Worm (Caenorhabditis elegans): ENCODE measurements around the gene crn-2.

The crn-2 gene

DNA sequence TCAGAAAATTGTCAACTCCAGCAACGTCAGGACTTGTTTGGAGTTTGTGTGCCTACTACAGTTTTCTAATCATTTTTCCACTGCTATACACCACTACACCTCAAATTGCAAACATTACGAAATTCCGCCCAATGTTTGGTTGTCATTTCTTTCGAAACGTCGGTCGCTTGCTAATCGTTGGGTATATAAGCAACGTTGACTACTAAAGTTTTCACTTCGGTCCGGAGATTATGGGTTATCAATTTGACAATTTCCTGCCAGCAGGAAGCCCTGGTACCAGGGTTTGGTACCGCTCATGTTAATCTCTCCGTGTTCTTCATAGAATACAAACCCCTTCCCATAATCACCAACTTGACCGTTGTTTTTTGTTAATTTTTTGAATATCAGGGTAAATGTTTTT is 18.4 kb upstream of the crn-2 start:
- TF ChIP-seq rbr-2 (tag; optimal IDR thresholded peaks at IDR 0.05): peak; percentile 36
- no peak for TF ChIP-seq attf-4 (tag; optimal IDR thresholded peaks at IDR 0.05)
- TF ChIP-seq pha-4 (GFP tag; IDR thresholded peaks at IDR 0.05): no peak; the same call in 1 of the 2 replicates
- TF ChIP-seq pha-4 (tag; optimal IDR thresholded peaks at IDR 0.05): peak; percentile 61
- 0 out of 2 replicates have a peak, but pooled peaks have one; percentile 56 for TF ChIP-seq daf-19 (GFP tag; conservative IDR thresholded peaks at IDR 0.05)
- TF ChIP-seq nhr-77 (tag; optimal IDR thresholded peaks at IDR 0.05): peak; percentile 25
- no peak for TF ChIP-seq ceh-44 (GFP tag; IDR thresholded peaks at IDR 0.05)
- TF ChIP-seq mxl-3 (GFP tag; optimal IDR thresholded peaks at IDR 0.05): peak; percentile 35
- TF ChIP-seq T20F7.1 (GFP tag; optimal IDR thresholded peaks at IDR 0.05): peak; percentile 45
- TF ChIP-seq nhr-28 (tag; optimal IDR thresholded peaks at IDR 0.05): peak; percentile 98
- no peak for TF ChIP-seq ceh-20 (GFP tag; IDR thresholded peaks at IDR 0.05)
- peak; percentile 54 for TF ChIP-seq lin-38 (GFP tag; IDR thresholded peaks at IDR 0.05)
- peak; percentile 64; the same call in 1 of the 2 replicates for TF ChIP-seq lin-1 (GFP tag; IDR thresholded peaks at IDR 0.05)
- peak; percentile 55 for TF ChIP-seq nhr-48 (tag; optimal IDR thresholded peaks at IDR 0.05)
- peak; percentile 58 for TF ChIP-seq ztf-7 (tag; optimal IDR thresholded peaks at IDR 0.05)
- no peak for TF ChIP-seq dmd-9 (GFP tag; IDR thresholded peaks at IDR 0.05)
- no peak for TF ChIP-seq Y75B8A.6 (GFP tag; IDR thresholded peaks at IDR 0.05)
- peak; percentile 91 for TF ChIP-seq snpc-4 (tag; optimal IDR thresholded peaks at IDR 0.05)
- TF ChIP-seq dpl-1 (GFP tag; optimal IDR thresholded peaks at IDR 0.05): peak; percentile 47
- TF ChIP-seq aha-1 (tag): peak; percentile 98
- peak; percentile 80 for TF ChIP-seq T26A8.4 (GFP tag; IDR thresholded peaks at IDR 0.05)
- TF ChIP-seq egl-43 (GFP tag; IDR thresholded peaks at IDR 0.05): 0 out of 2 replicates have a peak, but pooled peaks have one; percentile 63
- TF ChIP-seq mes-2 (tag; optimal IDR thresholded peaks at IDR 0.05; ENCODE audit: poor library complexity, severe bottlenecking): peak; percentile 57
- no peak for TF ChIP-seq egl-27 (tag; optimal IDR thresholded peaks at IDR 0.05)
- TF ChIP-seq mep-1 (tag; optimal IDR thresholded peaks at IDR 0.05): peak; percentile 61
- TF ChIP-seq F26F4.8 (GFP tag; conservative IDR thresholded peaks at IDR 0.05): no peak
- TF ChIP-seq ceh-62 (tag; optimal IDR thresholded peaks at IDR 0.05): no peak
- peak; percentile 17 for TF ChIP-seq hlh-30 (tag; optimal IDR thresholded peaks at IDR 0.05; ENCODE audit: insufficient read depth)
- TF ChIP-seq lin-13 (GFP tag; optimal IDR thresholded peaks at IDR 0.05): peak; percentile 23
- 0 out of 2 replicates have a peak, but pooled peaks have one; percentile 33 for TF ChIP-seq nhr-41 (GFP tag; IDR thresholded peaks at IDR 0.05)
- peak; percentile 60 for TF ChIP-seq nhr-102 (tag; optimal IDR thresholded peaks at IDR 0.05)
- peak; percentile 68; the same call in 1 of the 2 replicates for TF ChIP-seq dmd-8 (GFP tag; IDR thresholded peaks at IDR 0.05)
- TF ChIP-seq pqm-1 (tag; optimal IDR thresholded peaks at IDR 0.05): peak; percentile 47
- peak in 1 of 2 experiments; percentile 59 for TF ChIP-seq hif-1 (tag; optimal IDR thresholded peaks at IDR 0.05)
- 0 out of 2 replicates have a peak, but pooled peaks have one; percentile 10 for TF ChIP-seq ctbp-1 (GFP tag; IDR thresholded peaks at IDR 0.05)
- TF ChIP-seq dve-1 (tag; optimal IDR thresholded peaks at IDR 0.05; ENCODE audit: insufficient read depth): peak; percentile 96
- TF ChIP-seq zfp-3 (GFP tag; conservative IDR thresholded peaks at IDR 0.05): no peak
- no peak for TF ChIP-seq Y5F2A.4 (GFP tag; optimal IDR thresholded peaks at IDR 0.05)
- TF ChIP-seq dmd-6 (GFP tag; IDR thresholded peaks at IDR 0.05): peak; percentile 76
- TF ChIP-seq arid-1 (GFP tag; conservative IDR thresholded peaks at IDR 0.05): peak; percentile 54; the same call in 1 of the 2 replicates
- TF ChIP-seq php-3 (GFP tag; IDR thresholded peaks at IDR 0.05): 0 out of 2 replicates have a peak, but pooled peaks have one; percentile 25
- TF ChIP-seq nhr-6 (tag; optimal IDR thresholded peaks at IDR 0.05): peak; percentile 9
- peak; percentile 92 for TF ChIP-seq zip-2 (tag; optimal IDR thresholded peaks at IDR 0.05)
- no peak for TF ChIP-seq jun-1 (tag; optimal IDR thresholded peaks at IDR 0.05)
- TF ChIP-seq tra-1 (GFP tag; IDR thresholded peaks at IDR 0.05): 0 out of 2 replicates have a peak, but pooled peaks have one; percentile 18
- peak in 1 of 2 experiments; percentile 79 for TF ChIP-seq lsy-2 (tag; optimal IDR thresholded peaks at IDR 0.05)
- TF ChIP-seq nhr-111 (GFP tag; optimal IDR thresholded peaks at IDR 0.05): no peak
- TF ChIP-seq daf-16 (GFP tag; optimal IDR thresholded peaks at IDR 0.05): peak in 1 of 2 experiments; percentile 44
- peak; percentile 90 for TF ChIP-seq daf-16 (tag; optimal IDR thresholded peaks at IDR 0.05)
- peak; percentile 60; the same call in 1 of the 2 replicates for TF ChIP-seq nhr-42 (GFP tag; IDR thresholded peaks at IDR 0.05)
